Worm (Caenorhabditis elegans) whole organism, L4/young adult: ENCODE data around the gene Y51H7BR.8.

Source experiments
- W03F9.2 ChIP-seq: fragments of 150-350 bp; optimal IDR thresholded peaks from 2 replicates; lab custom pipeline; 2014; ENCODE audit warnings: missing biosample characterization, missing genetic modification characterization
- dao-5 ChIP-seq: sonication (generic microtip); optimal IDR thresholded peaks from 2 replicates; lab custom pipeline; 2016; ENCODE audit warnings: missing genotype, missing genetic modification characterization, moderate library complexity, missing compliant biosample characterization
- him-1 ChIP-seq: sonication (generic microtip); optimal IDR thresholded peaks from 2 replicates; lab custom pipeline; 2016; ENCODE audit warnings: missing genotype, missing genetic modification reagents, missing genetic modification characterization, missing compliant biosample characterization

Gene Y51H7BR.8

DNA sequence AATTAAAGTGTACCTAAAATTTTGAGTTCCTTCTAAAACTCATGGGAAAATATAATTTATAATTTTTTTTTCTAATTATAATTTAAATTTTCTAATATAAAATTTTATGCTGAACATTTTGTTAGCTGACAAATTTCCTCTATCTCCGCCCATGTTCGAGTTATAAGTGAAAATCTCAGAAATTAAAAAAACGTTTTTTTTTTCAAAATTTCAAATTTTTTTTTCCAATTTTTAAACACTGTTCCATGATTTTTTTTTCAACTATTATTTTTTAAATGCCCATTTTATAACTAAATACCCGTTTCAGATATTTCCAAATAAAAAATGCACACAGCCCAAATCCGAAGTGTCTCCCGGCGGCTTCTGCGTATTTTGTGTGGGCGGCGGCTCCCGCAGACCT, at the start of gene Y51H7BR.8:
Y51H7BR.8 (plus strand) TSS at position 301 of the 400 bp plus-strand sequence.
- TF ChIP-seq him-1 = no peak
- TF ChIP-seq W03F9.2 (tag; lab: Kevin White, UChicago) = no peak
- no peak for TF ChIP-seq dao-5 (tag; lab: Kevin White, UChicago)

- no peak for TF ChIP-seq him-1
- no peak for TF ChIP-seq W03F9.2 (tag; lab: Kevin White, UChicago)
- no peak for TF ChIP-seq dao-5 (tag; lab: Kevin White, UChicago)
Observed at ce11 chrII:1470515-1470966, 48.5 kb upstream of the Y51H7BR.8 start, which contains the start of gene H17B01.2. Gene H17B01.2, plus strand, starts transcription at chrII:1470565.

ce11 chrII:1473481-1473880, 45.5 kb upstream of the Y51H7BR.8 start, which contains the start of gene H17B01.5:
Gene H17B01.5, minus strand, starts transcription at chrII:1473581.
- TF ChIP-seq dao-5 (tag; lab: Kevin White, UChicago) (no peak), him-1 (no peak), W03F9.2 (tag; lab: Kevin White, UChicago) (no peak)

ce11 chrII:1474807-1475206, 44.2 kb upstream of the Y51H7BR.8 start:
- TF ChIP-seq W03F9.2 (tag; lab: Kevin White, UChicago) (no peak), dao-5 (tag; lab: Kevin White, UChicago) (no peak), him-1 (no peak)

DNA sequence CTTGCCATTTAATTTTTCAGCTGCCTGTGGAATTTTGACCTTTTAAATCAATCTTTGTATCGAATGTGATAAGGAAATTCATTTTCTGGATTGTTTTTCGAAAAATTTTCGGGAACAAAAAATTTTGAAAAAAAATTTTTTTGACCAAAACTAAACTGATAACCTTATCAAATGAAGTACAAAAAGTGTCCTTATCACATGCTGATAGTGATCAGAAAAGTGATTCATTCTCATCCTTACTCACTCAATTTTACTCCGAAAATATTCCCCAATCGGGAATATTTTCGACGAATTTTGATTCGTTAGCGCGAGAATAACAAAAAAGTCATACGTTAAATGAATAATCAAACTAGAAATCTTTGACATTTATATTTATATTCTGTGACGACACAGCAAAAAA, 43.7 kb upstream of the Y51H7BR.8 start:
- TF ChIP-seq W03F9.2 (tag; lab: Kevin White, UChicago) (no peak), him-1 (no peak), dao-5 (tag; lab: Kevin White, UChicago) (no peak)

- TF ChIP-seq dao-5 (tag; lab: Kevin White, UChicago) = no peak
Observed at ce11 chrII:1476016-1476415, 43.0 kb upstream of the Y51H7BR.8 start.

DNA sequence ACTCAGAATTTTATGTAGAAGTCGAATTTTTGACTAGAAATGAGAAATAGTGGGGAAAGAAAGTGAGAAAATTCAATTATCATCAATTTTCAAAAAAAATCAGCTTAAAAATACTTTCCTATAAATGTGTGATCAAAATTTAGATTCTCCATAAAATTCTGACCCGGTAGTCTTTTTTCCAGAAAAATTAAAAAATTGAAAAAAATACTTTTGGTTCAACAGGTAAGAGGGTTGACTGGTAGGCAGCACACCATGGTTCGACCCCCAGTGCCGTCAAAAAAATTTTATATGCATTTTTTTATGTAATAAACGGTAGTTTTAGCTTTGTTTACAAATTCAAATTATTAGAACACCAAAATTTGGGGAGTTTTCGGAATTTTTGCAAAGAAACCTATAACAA, 41.7 kb upstream of the Y51H7BR.8 start:
- TF ChIP-seq dao-5 (tag; lab: Kevin White, UChicago) (no peak), him-1 (no peak), W03F9.2 (tag; lab: Kevin White, UChicago) (no peak)

ce11 chrII:1477975-1478374, 41.0 kb upstream of the Y51H7BR.8 start:
- TF ChIP-seq him-1 (no peak), dao-5 (tag; lab: Kevin White, UChicago) (no peak), W03F9.2 (tag; lab: Kevin White, UChicago) (no peak)

- TF ChIP-seq W03F9.2 (tag; lab: Kevin White, UChicago) = no peak
- TF ChIP-seq him-1 = no peak
- no peak for TF ChIP-seq dao-5 (tag; lab: Kevin White, UChicago)
Observed at ce11 chrII:1478522-1478921, 40.5 kb upstream of the Y51H7BR.8 start.

DNA sequence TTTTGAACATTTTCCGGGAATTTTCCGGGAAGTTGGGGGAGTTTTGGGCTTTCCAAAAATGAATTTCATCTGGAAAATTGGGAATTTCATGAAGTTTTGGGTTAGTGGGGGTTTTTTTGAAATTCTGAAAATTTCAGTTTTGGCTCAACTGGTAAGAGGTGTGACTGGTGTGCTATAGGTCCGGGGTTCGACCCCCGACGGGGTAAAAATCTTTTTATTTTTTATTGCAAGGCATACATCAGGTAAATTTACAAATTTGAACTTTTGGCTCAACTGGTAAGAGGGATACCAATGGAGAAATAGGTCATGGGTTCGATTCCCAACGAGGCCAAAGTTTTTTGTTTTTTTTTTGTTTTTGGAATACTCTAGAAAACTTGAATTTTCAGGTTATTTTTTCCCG, 37.4 kb upstream of the Y51H7BR.8 start:
- TF ChIP-seq him-1 (no peak), dao-5 (tag; lab: Kevin White, UChicago) (no peak), W03F9.2 (tag; lab: Kevin White, UChicago) (no peak)

- TF ChIP-seq W03F9.2 (tag; lab: Kevin White, UChicago) (no peak), him-1 (no peak), dao-5 (tag; lab: Kevin White, UChicago) (no peak)
Observed at ce11 chrII:1482419-1482818, 36.6 kb upstream of the Y51H7BR.8 start.

DNA sequence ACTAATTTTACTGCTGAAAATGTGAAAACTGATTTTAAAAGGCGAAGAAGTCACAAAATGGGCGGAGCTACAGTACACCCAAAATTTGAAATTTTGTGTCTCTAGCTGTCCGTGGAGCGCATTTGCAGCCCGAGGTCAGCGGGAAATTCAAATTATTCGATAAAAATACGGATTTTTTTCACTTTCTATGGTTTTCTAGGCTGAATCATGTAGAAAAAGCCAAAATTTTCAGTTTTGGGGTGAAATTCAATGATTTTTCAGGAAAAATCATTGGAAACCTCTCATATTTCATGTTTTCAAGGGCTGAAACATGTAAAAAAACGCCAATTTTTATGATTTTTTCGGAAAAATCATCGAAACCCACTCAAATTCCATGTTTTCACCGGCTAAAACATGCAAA, 28.2 kb upstream of the Y51H7BR.8 start:
- TF ChIP-seq W03F9.2 (tag; lab: Kevin White, UChicago) (no peak), dao-5 (tag; lab: Kevin White, UChicago) (no peak), him-1 (no peak)

- TF ChIP-seq dao-5 (tag; lab: Kevin White, UChicago) (no peak), W03F9.2 (tag; lab: Kevin White, UChicago) (no peak), him-1 (no peak)
Observed at ce11 chrII:1500286-1500840, 18.7 kb upstream of the Y51H7BR.8 start, which contains the start of gene emc-1. Gene emc-1, minus strand, starts transcription at chrII:1500330.

DNA sequence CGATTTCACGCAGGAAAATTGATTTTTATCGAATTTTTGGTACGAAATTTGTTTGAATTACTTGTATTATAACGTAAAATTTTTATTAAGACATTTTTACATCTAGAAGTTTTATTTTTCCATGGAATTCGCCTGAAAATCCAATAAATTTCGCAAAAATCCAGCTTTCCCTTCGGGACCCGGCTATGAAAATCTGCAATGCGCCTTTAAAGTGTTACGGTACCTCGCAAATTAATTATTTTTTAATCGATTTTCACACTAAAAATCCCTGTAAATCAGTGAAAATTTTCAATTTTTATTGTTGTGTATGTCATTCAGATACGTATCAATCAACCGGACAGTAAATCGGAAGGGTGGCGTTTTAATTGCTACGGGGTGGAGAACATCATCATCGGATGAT, 18.1 kb upstream of the Y51H7BR.8 start:
- no peak for TF ChIP-seq him-1
- TF ChIP-seq W03F9.2 (tag; lab: Kevin White, UChicago) = no peak
- no peak for TF ChIP-seq dao-5 (tag; lab: Kevin White, UChicago)
